Worm (Caenorhabditis elegans) whole organism, young adult: Measurements from ENCODE around the gene srh-147.

ENCODE experiments used
- F23B12.7 ChIP-seq: sonication (generic microtip); optimal IDR thresholded peaks from 2 replicates; lab custom pipeline; 2017; ENCODE audit warnings: missing genetic modification characterization, mild to moderate bottlenecking, missing compliant biosample characterization, antibody characterized with exemption, moderate library complexity; ENCODE audit not compliant: insufficient read depth
- F39B2.1 ChIP-seq: fragments of 200-800 bp; sonication (Bioruptor generic); IDR thresholded peaks from 2 replicates; pipeline ENCODE4 v1.3.6; 2022; ENCODE audit warnings: missing genetic modification reagents, missing genetic modification characterization, missing compliant biosample characterization
- F52B5.7 ChIP-seq: sonication (generic microtip); optimal IDR thresholded peaks from 2 replicates; lab custom pipeline; 2016; ENCODE audit warnings: mild to moderate bottlenecking, missing genetic modification characterization, missing compliant biosample characterization
- T07F8.4 ChIP-seq: sonication (generic microtip); optimal IDR thresholded peaks from 2 replicates; lab custom pipeline; 2016; ENCODE audit warnings: mild to moderate bottlenecking, missing genetic modification characterization, moderate library complexity, missing compliant biosample characterization
- Y95B8A.8 ChIP-seq: fragments of 200-800 bp; sonication (Bioruptor generic); IDR thresholded peaks from 2 replicates; pipeline ENCODE4 v1.3.6; 2022; ENCODE audit warnings: missing genetic modification reagents, missing genetic modification characterization, missing compliant biosample characterization
- him-1 ChIP-seq: sonication (generic microtip); optimal IDR thresholded peaks from 2 replicates; lab custom pipeline; 2016; ENCODE audit warnings: missing genotype, missing genetic modification reagents, missing genetic modification characterization, missing compliant biosample characterization
- rec-8 ChIP-seq, 2 experiments: sonication (generic microtip); optimal IDR thresholded peaks; 2 replicates each; lab custom pipeline; 2016; ENCODE audit warnings: mild to moderate bottlenecking in 2 of 2, missing genetic modification characterization in 2 of 2, missing genetic modification reagents in 2 of 2, missing genotype in 2 of 2, missing biosample characterization in 1 of 2, missing compliant biosample characterization in 1 of 2, moderate library complexity in 1 of 2
- rpc-1 ChIP-seq, 2 experiments: fragments of 150-350 bp in 1 of 2; sonication (generic microtip) in 1 of 2; optimal IDR thresholded peaks; 2 replicates each; lab custom pipeline; 2014 to 2018; ENCODE audit warnings: missing biosample characterization in 1 of 2, missing genetic modification characterization in 1 of 2, missing genetic modification reagents in 1 of 2, missing genotype in 1 of 2

- no peak for TF ChIP-seq T07F8.4 (tag; lab: Kevin White, UChicago)
- no peak for TF ChIP-seq F23B12.7 (tag; lab: Kevin White, UChicago)
- no peak for TF ChIP-seq rpc-1 (optimal IDR thresholded peaks at IDR 0.05; lab: Kevin White, UChicago)
- no peak for TF ChIP-seq rpc-1 (tag; optimal IDR thresholded peaks at IDR 0.05; lab: Kevin White, UChicago)
- TF ChIP-seq F52B5.7 (tag; lab: Kevin White, UChicago): no peak
- no peak for TF ChIP-seq him-1 (tag; lab: Kevin White, UChicago)
- no peak for TF ChIP-seq F39B2.1 (GFP tag; lab: Robert Waterston, UW)
- no peak for TF ChIP-seq Y95B8A.8
- no peak for TF ChIP-seq rec-8 (tag; optimal IDR thresholded peaks at IDR 0.05; lab: Kevin White, UChicago)
Observed at ce11 chrV:15891761-15892160, 41.6 kb upstream of the srh-147 start, which contains the start of gene T06C12.12.
